Worm (Caenorhabditis elegans) whole organism, L4/young adult: Measurements from ENCODE around the gene nas-4.

Source experiments
- W03F9.2 ChIP-seq: fragments of 150-350 bp; optimal IDR thresholded peaks from 2 replicates; lab custom pipeline; 2014; ENCODE audit warnings: missing biosample characterization, missing genetic modification characterization
- dao-5 ChIP-seq: sonication (generic microtip); optimal IDR thresholded peaks from 2 replicates; lab custom pipeline; 2016; ENCODE audit warnings: missing genotype, missing genetic modification characterization, moderate library complexity, missing compliant biosample characterization
- him-1 ChIP-seq: sonication (generic microtip); optimal IDR thresholded peaks from 2 replicates; lab custom pipeline; 2016; ENCODE audit warnings: missing genotype, missing genetic modification reagents, missing genetic modification characterization, missing compliant biosample characterization

DNA sequence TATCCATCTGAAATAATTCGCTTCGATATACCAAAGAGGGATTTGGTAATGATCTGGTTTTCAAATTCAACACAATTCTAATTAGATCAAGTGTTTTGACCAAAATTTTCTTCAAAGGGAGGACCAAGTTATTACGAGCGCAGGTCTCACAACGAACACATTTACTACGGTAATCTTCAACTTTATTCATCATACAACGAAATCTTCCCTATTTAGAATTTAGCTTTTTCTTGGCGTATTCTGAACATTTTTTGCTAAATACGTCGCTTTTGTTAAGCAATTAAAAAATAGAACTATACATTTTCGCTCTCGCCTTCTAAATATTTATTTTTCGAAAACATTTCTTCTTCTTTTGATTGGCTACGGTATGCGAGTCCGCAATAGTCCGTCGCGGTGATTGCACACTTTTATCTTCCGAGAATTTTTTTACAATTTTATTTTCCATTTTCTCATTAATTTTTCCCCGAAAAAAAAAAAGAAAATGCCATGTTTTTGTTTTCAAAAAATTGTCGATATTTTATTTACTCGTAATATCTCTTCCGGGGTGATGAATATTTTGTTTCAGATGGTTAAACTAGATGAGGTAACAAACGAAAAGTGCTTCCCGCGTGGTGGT is 32.4 kb downstream of the nas-4 start, which contains the start of gene let-716:
- TF ChIP-seq W03F9.2, result no peak
- no peak for TF ChIP-seq him-1 (tag; lab: Kevin White, UChicago)
- TF ChIP-seq dao-5 (tag; lab: Kevin White, UChicago), result no peak
